Worm (Caenorhabditis elegans) whole organism, L4/young adult: ENCODE data around the gene T15H9.4.

Source experiments
- W03F9.2 ChIP-seq: fragments of 150-350 bp; optimal IDR thresholded peaks from 2 replicates; lab custom pipeline; 2014; ENCODE audit warnings: missing biosample characterization, missing genetic modification characterization
- dao-5 ChIP-seq: sonication (generic microtip); optimal IDR thresholded peaks from 2 replicates; lab custom pipeline; 2016; ENCODE audit warnings: missing genotype, missing genetic modification characterization, moderate library complexity, missing compliant biosample characterization
- him-1 ChIP-seq: sonication (generic microtip); optimal IDR thresholded peaks from 2 replicates; lab custom pipeline; 2016; ENCODE audit warnings: missing genotype, missing genetic modification reagents, missing genetic modification characterization, missing compliant biosample characterization

DNA sequence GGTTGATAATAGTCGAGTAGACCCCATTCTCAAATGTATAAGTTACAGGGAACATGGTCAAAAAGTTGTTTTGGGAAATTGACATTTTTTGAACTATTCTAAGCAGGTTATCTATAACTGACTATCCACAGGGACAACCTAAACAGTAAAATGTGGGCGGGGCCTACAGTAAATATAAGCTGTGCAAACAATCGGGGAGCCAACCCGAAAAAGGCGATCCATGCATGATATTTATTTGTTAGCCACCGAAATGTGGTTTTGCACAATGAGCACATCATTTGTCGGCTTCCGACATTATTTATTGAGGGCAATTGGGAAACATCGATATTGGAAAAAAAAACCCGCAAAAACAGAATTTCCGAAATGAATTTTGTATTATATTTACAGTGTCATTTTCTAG lies 3.1 kb downstream of the T15H9.4 start, which contains the start of gene hlh-6:
- TF ChIP-seq W03F9.2 (tag; lab: Kevin White, UChicago): no peak
- TF ChIP-seq dao-5 (tag; lab: Kevin White, UChicago): no peak
- TF ChIP-seq him-1 (tag; lab: Kevin White, UChicago): no peak
